Fruit fly (Drosophila melanogaster): ENCODE results near the gene Sec3.

Sec3 gene

DNA sequence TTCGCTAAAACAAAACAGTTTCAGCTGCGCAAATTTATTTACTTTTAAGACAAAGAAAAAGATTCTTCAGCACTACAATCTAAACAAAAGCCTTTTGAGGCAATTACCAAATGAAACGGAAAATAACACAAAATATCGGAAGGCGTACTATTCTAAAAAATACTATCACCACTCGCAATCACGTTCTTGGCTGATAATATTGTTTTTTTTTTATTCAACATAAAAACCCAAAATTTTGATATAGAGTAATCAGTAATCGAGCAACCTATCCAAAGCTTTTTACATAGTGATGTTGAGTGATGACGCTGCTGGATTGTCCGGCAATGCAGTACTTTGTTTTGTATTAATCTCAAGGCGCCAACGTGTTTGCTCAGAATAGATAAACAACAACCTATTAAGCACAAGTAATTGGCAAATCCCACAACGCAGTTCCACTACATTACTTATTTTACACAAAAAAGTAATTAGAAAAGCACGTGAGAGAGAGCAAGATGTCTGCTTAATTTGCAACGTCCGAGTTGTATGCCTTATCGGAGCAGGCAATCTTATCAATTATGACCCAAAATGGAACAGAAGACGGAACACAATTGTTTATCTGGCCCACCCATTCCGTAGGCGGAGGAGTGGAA is 6.1 kb upstream of the Sec3 start (continued):
- TF ChIP-seq CG11902 (GFP tag; optimal IDR thresholded peaks at IDR 0.05) (no peak), CG8119 (GFP tag; IDR thresholded peaks at IDR 0.05) (peak; percentile 24; the same call in 1 of the 3 replicates), CG3919 (GFP tag; optimal IDR thresholded peaks at IDR 0.05) (peak; percentile 19), fd59A (GFP tag; optimal IDR thresholded peaks at IDR 0.05) (no peak), cyc (GFP tag; optimal IDR thresholded peaks at IDR 0.05) (no peak), ss (GFP tag; optimal IDR thresholded peaks at IDR 0.05) (no peak), Eip93F (GFP tag; optimal IDR thresholded peaks at IDR 0.05) (peak; percentile 34), CG7368 (GFP tag; optimal IDR thresholded peaks at IDR 0.05) (no peak), fkh (GFP tag; optimal IDR thresholded peaks at IDR 0.05) (peak; percentile 37), eg (GFP tag; IDR thresholded peaks at IDR 0.05) (no peak), esn (GFP tag; optimal IDR thresholded peaks at IDR 0.05) (peak; percentile 31)

dm6 chr3L:17430390-17430789 is 5.4 kb upstream of the Sec3 start:
- TF ChIP-seq fd85E (GFP tag; optimal IDR thresholded peaks at IDR 0.05) = no peak
- peak; percentile 26 for TF ChIP-seq vri (GFP tag; optimal IDR thresholded peaks at IDR 0.05)
- TF ChIP-seq esn (GFP tag; optimal IDR thresholded peaks at IDR 0.05) = no peak
- TF ChIP-seq dsx (GFP tag; optimal IDR thresholded peaks at IDR 0.05; ENCODE audit: poor library complexity, severe bottlenecking) = peak; percentile 32
- TF ChIP-seq fkh (GFP tag; optimal IDR thresholded peaks at IDR 0.05) = peak; percentile 68
- no peak for TF ChIP-seq Hr38 (GFP tag; optimal IDR thresholded peaks at IDR 0.05)
- TF ChIP-seq Blimp-1 (GFP tag; optimal IDR thresholded peaks at IDR 0.05) = peak; percentile 36
- TF ChIP-seq CG6792 (GFP tag; optimal IDR thresholded peaks at IDR 0.05) = no peak
- TF ChIP-seq svp (GFP tag) = peak; percentile 18
- no peak for TF ChIP-seq Lpt (GFP tag; optimal IDR thresholded peaks at IDR 0.05)

- TF ChIP-seq net (GFP tag; optimal IDR thresholded peaks at IDR 0.05) = peak; percentile 70
- TF ChIP-seq esn (GFP tag; optimal IDR thresholded peaks at IDR 0.05) = peak; percentile 83
- peak; percentile 81 for TF ChIP-seq CG4318 (GFP tag; optimal IDR thresholded peaks at IDR 0.05)
- peak; percentile 91 for TF ChIP-seq Sox14 (GFP tag; optimal IDR thresholded peaks at IDR 0.05)
- peak; percentile 90 for TF ChIP-seq Eip78C (GFP tag)
- peak; percentile 98 for TF ChIP-seq fkh (GFP tag; optimal IDR thresholded peaks at IDR 0.05)
- peak; percentile 77 for TF ChIP-seq dsx (GFP tag; optimal IDR thresholded peaks at IDR 0.05; ENCODE audit: poor library complexity, severe bottlenecking)
- peak; percentile 90 for TF ChIP-seq cyc (GFP tag; optimal IDR thresholded peaks at IDR 0.05)
- peak; percentile 72 for TF ChIP-seq CG7368 (GFP tag; optimal IDR thresholded peaks at IDR 0.05)
- peak; percentile 80 for TF ChIP-seq Lpt (GFP tag; optimal IDR thresholded peaks at IDR 0.05)
- TF ChIP-seq CG6792 (GFP tag; optimal IDR thresholded peaks at IDR 0.05) = peak; percentile 64
- TF ChIP-seq CG16779 (tag; optimal IDR thresholded peaks at IDR 0.05) = no peak
- TF ChIP-seq Hr4 (GFP tag; optimal IDR thresholded peaks at IDR 0.05) = peak; percentile 90
- TF ChIP-seq pdm3 (GFP tag; optimal IDR thresholded peaks at IDR 0.05) = peak; percentile 90
- TF ChIP-seq CG10631 (GFP tag; optimal IDR thresholded peaks at IDR 0.05) = peak; percentile 79
- TF ChIP-seq Gug (GFP tag; IDR thresholded peaks at IDR 0.05) = peak; percentile 94
- no peak for TF ChIP-seq CG6854 (GFP tag; optimal IDR thresholded peaks at IDR 0.05)
- TF ChIP-seq Hr38 (GFP tag; optimal IDR thresholded peaks at IDR 0.05) = peak; percentile 7
- TF ChIP-seq acj6 (GFP tag; optimal IDR thresholded peaks at IDR 0.05) = peak; percentile 89
- peak; percentile 74 for TF ChIP-seq CG8319 (GFP tag; optimal IDR thresholded peaks at IDR 0.05)
- peak; percentile 91 for TF ChIP-seq OdsH (GFP tag; optimal IDR thresholded peaks at IDR 0.05)
- peak; percentile 92 for TF ChIP-seq CG31627 (GFP tag; optimal IDR thresholded peaks at IDR 0.05)
- peak; percentile 82 for TF ChIP-seq lz (GFP tag; optimal IDR thresholded peaks at IDR 0.05)
- peak; percentile 86 for TF ChIP-seq Met (GFP tag; optimal IDR thresholded peaks at IDR 0.05)
- TF ChIP-seq CG11902 (GFP tag; optimal IDR thresholded peaks at IDR 0.05) = peak; percentile 92
- peak; percentile 56 for TF ChIP-seq CG11762 (GFP tag; optimal IDR thresholded peaks at IDR 0.05; ENCODE audit: insufficient read depth)
- TF ChIP-seq CG9139 (GFP tag; optimal IDR thresholded peaks at IDR 0.05) = no peak
- peak; percentile 87 for TF ChIP-seq CG3919 (GFP tag; optimal IDR thresholded peaks at IDR 0.05)
- TF ChIP-seq Eip93F (GFP tag; optimal IDR thresholded peaks at IDR 0.05) = peak; percentile 84
- TF ChIP-seq CG10669 (GFP tag; optimal IDR thresholded peaks at IDR 0.05) = peak; percentile 82
- TF ChIP-seq Hr39 (GFP tag; optimal IDR thresholded peaks at IDR 0.05) = peak; percentile 92
- peak; percentile 92 for TF ChIP-seq CG3032 (tag; optimal IDR thresholded peaks at IDR 0.05)
- peak; percentile 90 for TF ChIP-seq CG11294 (GFP tag; IDR thresholded peaks at IDR 0.05)
- TF ChIP-seq CG15336 (GFP tag; IDR thresholded peaks at IDR 0.05) = peak; percentile 86
- peak; percentile 31 for TF ChIP-seq CG6808 (GFP tag; optimal IDR thresholded peaks at IDR 0.05)
- TF ChIP-seq CG34406 (GFP tag; optimal IDR thresholded peaks at IDR 0.05) = peak; percentile 81
- TF ChIP-seq Ets21C (GFP tag; optimal IDR thresholded peaks at IDR 0.05) = peak; percentile 77
Observed at dm6 chr3L:17428779-17429178, 3.8 kb upstream of the Sec3 start, which contains the start of gene Gorab. Gorab (minus strand) TSS chr3L:17428836.
